Fruit fly (Drosophila melanogaster) whole organism, wandering third instar larva: Measurements from ENCODE around the gene CG10405.

Experiments used
- Abd-B ChIP-seq: fragments of >200 bp; optimal IDR thresholded peaks from 2 replicates; lab custom pipeline; 2017; ENCODE audit warnings: missing biosample characterization, missing genetic modification characterization
- CG32264 ChIP-seq: fragments of 200-800 bp; sonication (Bioruptor generic); optimal IDR thresholded peaks from 2 replicates; lab custom pipeline; 2016; ENCODE audit warnings: missing biosample characterization, missing genetic modification characterization
- CG9705 ChIP-seq: fragments of 200-800 bp; sonication (Bioruptor generic); optimal IDR thresholded peaks from 2 replicates; lab custom pipeline; 2018; ENCODE audit warnings: missing biosample characterization, mild to moderate bottlenecking, missing genetic modification characterization
- CrebA ChIP-seq: fragments of 200-800 bp; sonication (Bioruptor generic); optimal IDR thresholded peaks from 2 replicates; lab custom pipeline; 2016; ENCODE audit warnings: missing biosample characterization, mild to moderate bottlenecking, missing genetic modification characterization, borderline replicate concordance
- Dfd ChIP-seq: fragments of >200 bp; optimal IDR thresholded peaks from 2 replicates; lab custom pipeline; 2017; ENCODE audit warnings: missing biosample characterization, missing genetic modification characterization
- Dif ChIP-seq: fragments of 200-275, 200-300 bp; sonication (Bioruptor generic); optimal IDR thresholded peaks from 2 replicates; lab custom pipeline; 2018; ENCODE audit warnings: missing biosample characterization, missing genetic modification characterization; ENCODE audit not compliant: partially characterized antibody
- HLH106 ChIP-seq: fragments of 200-800 bp; optimal IDR thresholded peaks from 3 replicates; lab custom pipeline; 2019; ENCODE audit warnings: missing biosample characterization, mild to moderate bottlenecking, missing genetic modification characterization, moderate library complexity
- Hnf4 ChIP-seq: fragments of 200-800 bp; sonication (Bioruptor generic); optimal IDR thresholded peaks from 2 replicates; lab custom pipeline; 2016; ENCODE audit warnings: missing biosample characterization, mild to moderate bottlenecking, missing genetic modification characterization
- Hr78 ChIP-seq: fragments of >200 bp; optimal IDR thresholded peaks from 2 replicates; lab custom pipeline; 2017; ENCODE audit warnings: missing biosample characterization, missing genetic modification characterization
- Hr83 ChIP-seq: fragments of 200-300 bp; sonication (Bioruptor generic); optimal IDR thresholded peaks from 2 replicates; lab custom pipeline; 2016; ENCODE audit warnings: missing biosample characterization, mild to moderate bottlenecking, missing genetic modification characterization, moderate library complexity; ENCODE audit not compliant: poor library complexity, severe bottlenecking
- Jra ChIP-seq: sonication (Bioruptor generic); optimal IDR thresholded peaks from 2 replicates; lab custom pipeline; 2016; ENCODE audit warnings: missing biosample characterization, missing genetic modification characterization
- Mio ChIP-seq: sonication (Bioruptor generic); optimal IDR thresholded peaks from 2 replicates; lab custom pipeline; 2016; ENCODE audit warnings: missing biosample characterization, missing genetic modification characterization
- Myc ChIP-seq: fragments of >200 bp; optimal IDR thresholded peaks from 2 replicates; lab custom pipeline; 2017
- N ChIP-seq: fragments of >200 bp; optimal IDR thresholded peaks from 2 replicates; lab custom pipeline; 2018; ENCODE audit warnings: missing biosample characterization, missing external identifiers, missing genetic modification characterization
- Rel ChIP-seq, 2 experiments: fragments of 200-800 bp; sonication (Bioruptor generic) in 1 of 2; optimal IDR thresholded peaks; 2 replicates in 1 of 2; 3 replicates in 1 of 2; lab custom pipeline; 2016 to 2019; ENCODE audit warnings: mild to moderate bottlenecking in 2 of 2, missing biosample characterization in 2 of 2, missing genetic modification characterization in 2 of 2, moderate library complexity in 1 of 2
- Sp1 ChIP-seq: fragments of 200-800 bp; sonication (Bioruptor generic); optimal IDR thresholded peaks from 3 replicates; lab custom pipeline; 2019; ENCODE audit warnings: missing biosample characterization, mild to moderate bottlenecking, missing genetic modification characterization, moderate library complexity
- Vsx2 ChIP-seq: fragments of 200-300, 225-300 bp; sonication (Bioruptor generic); optimal IDR thresholded peaks from 2 replicates; lab custom pipeline; 2018; ENCODE audit warnings: missing biosample characterization, missing genetic modification characterization; ENCODE audit not compliant: partially characterized antibody
- br ChIP-seq: fragments of 200-800 bp; sonication (Bioruptor generic); optimal IDR thresholded peaks from 2 replicates; lab custom pipeline; 2016; ENCODE audit warnings: missing biosample characterization, missing genetic modification characterization
- brk ChIP-seq: fragments of 200-800 bp; sonication (Bioruptor generic); optimal IDR thresholded peaks from 2 replicates; lab custom pipeline; 2016; ENCODE audit warnings: missing biosample characterization, mild to moderate bottlenecking, missing genetic modification characterization
- dl ChIP-seq, 2 experiments: fragments of 175-275, 200-275 bp in 1 of 2; fragments of 200-275 bp in 1 of 2; sonication (Bioruptor generic); optimal IDR thresholded peaks; lab custom pipeline; 2018; ENCODE audit warnings: mild to moderate bottlenecking in 2 of 2, missing biosample characterization in 2 of 2, missing genetic modification characterization in 2 of 2, moderate library complexity in 2 of 2; ENCODE audit not compliant: partially characterized antibody in 2 of 2, insufficient read depth in 1 of 2
- dmrt93B ChIP-seq: fragments of 200-800 bp; sonication (Bioruptor generic); optimal IDR thresholded peaks from 2 replicates; lab custom pipeline; 2018; ENCODE audit warnings: missing biosample characterization, mild to moderate bottlenecking, missing genetic modification characterization
- dsf ChIP-seq: sonication (Bioruptor generic); optimal IDR thresholded peaks from 2 replicates; lab custom pipeline; 2016; ENCODE audit warnings: missing biosample characterization, missing genetic modification characterization, borderline replicate concordance
- ey ChIP-seq: fragments of 200-800 bp; sonication (Bioruptor generic); optimal IDR thresholded peaks from 2 replicates; lab custom pipeline; 2016; ENCODE audit warnings: missing biosample characterization, missing genetic modification characterization
- foxo ChIP-seq, 2 experiments: fragments of 200-800 bp; sonication (Bioruptor generic); optimal IDR thresholded peaks; 2 replicates in 1 of 2; 3 replicates in 1 of 2; lab custom pipeline; 2016 to 2017; ENCODE audit warnings: missing biosample characterization in 2 of 2, missing genetic modification characterization in 2 of 2
- fru ChIP-seq: fragments of 200-800 bp; sonication (Bioruptor generic); optimal IDR thresholded peaks from 3 replicates; lab custom pipeline; 2016; ENCODE audit warnings: missing biosample characterization, mild to moderate bottlenecking, missing genetic modification characterization
- lola ChIP-seq: fragments of >200 bp; optimal IDR thresholded peaks from 2 replicates; lab custom pipeline; 2017; ENCODE audit warnings: missing biosample characterization, missing genetic modification characterization
- psq ChIP-seq: fragments of 200-800 bp; sonication (Bioruptor generic); optimal IDR thresholded peaks from 3 replicates; lab custom pipeline; 2017; ENCODE audit warnings: missing biosample characterization, mild to moderate bottlenecking, missing genetic modification characterization, moderate library complexity
- rgr ChIP-seq: fragments of 200-800 bp; sonication (Bioruptor generic); optimal IDR thresholded peaks from 3 replicates; lab custom pipeline; 2016; ENCODE audit warnings: missing biosample characterization, mild to moderate bottlenecking, missing genetic modification characterization
- sv ChIP-seq: fragments of 200-800 bp; sonication (Bioruptor generic); optimal IDR thresholded peaks from 3 replicates; lab custom pipeline; 2016; ENCODE audit warnings: missing biosample characterization, missing genetic modification characterization
- tai ChIP-seq: sonication (Bioruptor generic); optimal IDR thresholded peaks from 2 replicates; lab custom pipeline; 2016; ENCODE audit warnings: missing biosample characterization, missing genetic modification characterization
- usp ChIP-seq: fragments of >200 bp; optimal IDR thresholded peaks from 2 replicates; lab custom pipeline; 2017; ENCODE audit warnings: missing biosample characterization, missing genetic modification characterization
- woc ChIP-seq: sonication (Bioruptor generic); optimal IDR thresholded peaks from 2 replicates; lab custom pipeline; 2016; ENCODE audit warnings: missing biosample characterization, mild to moderate bottlenecking, missing genetic modification characterization

CG10405 gene

DNA sequence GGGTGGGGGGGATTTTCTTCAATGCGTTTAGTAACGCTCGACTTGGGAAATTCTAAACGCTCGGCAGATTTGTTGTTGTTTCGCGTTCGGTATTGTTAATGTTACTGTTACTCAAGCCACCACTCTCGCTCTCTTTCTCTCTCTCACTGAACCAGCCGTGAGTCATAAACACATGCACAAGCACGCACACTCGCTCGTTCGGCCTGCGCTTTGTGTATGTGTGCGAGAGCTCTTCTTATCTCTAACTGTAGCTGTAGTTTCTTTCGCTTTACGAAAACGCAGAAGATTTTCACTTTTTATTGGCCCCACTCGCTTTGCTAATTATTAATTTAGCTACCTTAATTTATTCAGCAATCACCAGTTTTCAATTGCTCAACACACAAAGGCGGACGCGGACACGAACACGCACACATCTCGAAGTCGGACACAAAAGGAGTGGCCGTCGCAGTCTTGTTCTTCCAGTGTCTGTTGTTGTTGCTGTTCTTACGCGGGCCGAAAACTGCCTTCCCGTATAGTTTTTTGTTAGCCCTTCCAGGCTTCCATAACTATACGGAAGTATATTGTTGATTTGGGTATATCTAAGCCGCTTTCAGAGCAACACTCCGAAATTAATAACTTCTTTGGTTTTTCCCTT is 1.2 kb upstream of the CG10405 start:
- TF ChIP-seq Dif (peak; percentile 67), Mio (no peak), psq (GFP tag; lab: Kevin White, UChicago) (peak; percentile 15), fru (GFP tag; lab: Kevin White, UChicago) (no peak), N (GFP tag; lab: Kevin White, UChicago) (peak; percentile 36), dmrt93B (GFP tag; lab: Kevin White, UChicago) (no peak), ey (no peak), Jra (GFP tag; lab: Kevin White, UChicago) (peak; percentile 90), CG9705 (GFP tag; lab: Kevin White, UChicago) (no peak), usp (no peak), CrebA (GFP tag; lab: Kevin White, UChicago) (no peak), brk (GFP tag; lab: Kevin White, UChicago) (no peak), tai (no peak), Rel (GFP tag; optimal IDR thresholded peaks at IDR 0.05; lab: Kevin White, UChicago) (no peak), Rel (tag; optimal IDR thresholded peaks at IDR 0.05; lab: Kevin White, UChicago) (peak; percentile 52), dl (GFP tag; optimal IDR thresholded peaks at IDR 0.05; lab: Kevin White, UChicago; ENCODE audit: insufficient read depth in 1 of 2, partially characterized antibody in 2 of 2) (peak; percentile 13 to 50), Myc (lab: Kevin White, UChicago) (no peak), HLH106 (tag; lab: Kevin White, UChicago) (no peak)

DNA sequence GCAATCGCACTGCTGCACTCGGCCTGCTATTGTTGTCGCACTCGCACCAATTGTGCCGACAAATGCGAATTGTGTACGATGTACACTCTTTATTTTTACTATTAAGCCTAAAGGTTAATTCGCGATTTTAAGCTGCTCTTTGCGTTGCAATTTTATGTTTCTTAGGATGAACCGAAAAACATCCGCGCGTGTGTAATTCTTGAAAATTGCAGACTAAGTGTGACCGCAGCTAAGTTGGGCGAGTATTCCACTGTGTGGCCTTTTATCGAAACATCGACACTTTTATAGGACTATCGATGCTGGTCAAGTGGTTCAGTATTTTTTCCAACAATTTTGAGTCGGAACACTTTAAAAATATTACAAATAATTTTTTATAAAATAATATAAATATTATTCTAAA is 695 bp upstream of the CG10405 start, which contains the start of gene Pak3:
Pak3 (minus strand) TSS at position 225 of the 400 bp plus-strand sequence.
- no peak for TF ChIP-seq tai
- no peak for TF ChIP-seq Dfd (GFP tag; lab: Kevin White, UChicago)
- no peak for TF ChIP-seq N (GFP tag; lab: Kevin White, UChicago)
- TF ChIP-seq dl (GFP tag; optimal IDR thresholded peaks at IDR 0.05; lab: Kevin White, UChicago; ENCODE audit: insufficient read depth in 1 of 2, partially characterized antibody in 2 of 2), result no peak
- no peak for TF ChIP-seq sv
- TF ChIP-seq brk (GFP tag; lab: Kevin White, UChicago), result no peak
- TF ChIP-seq foxo (GFP tag; optimal IDR thresholded peaks at IDR 0.05; lab: Kevin White, UChicago), result no peak
- TF ChIP-seq lola (GFP tag; lab: Kevin White, UChicago), result no peak
- no peak for TF ChIP-seq Sp1 (GFP tag; lab: Kevin White, UChicago)
- no peak for TF ChIP-seq Mio
- no peak for TF ChIP-seq fru (GFP tag; lab: Kevin White, UChicago)
- no peak for TF ChIP-seq br (GFP tag; lab: Kevin White, UChicago)
- TF ChIP-seq Abd-B (GFP tag; lab: Kevin White, UChicago), result no peak
- TF ChIP-seq Vsx2 (GFP tag; lab: Kevin White, UChicago), result peak; percentile 48
- TF ChIP-seq Rel (GFP tag; optimal IDR thresholded peaks at IDR 0.05; lab: Kevin White, UChicago), result no peak
- peak; percentile 8 for TF ChIP-seq Rel (tag; optimal IDR thresholded peaks at IDR 0.05; lab: Kevin White, UChicago)
- TF ChIP-seq woc, result no peak
- TF ChIP-seq Hnf4 (GFP tag; lab: Kevin White, UChicago), result no peak
- peak; percentile 58 for TF ChIP-seq Hr83
- TF ChIP-seq rgr (GFP tag; lab: Kevin White, UChicago), result no peak
- TF ChIP-seq dsf (GFP tag; lab: Kevin White, UChicago), result no peak
- no peak for TF ChIP-seq CrebA (GFP tag; lab: Kevin White, UChicago)

DNA sequence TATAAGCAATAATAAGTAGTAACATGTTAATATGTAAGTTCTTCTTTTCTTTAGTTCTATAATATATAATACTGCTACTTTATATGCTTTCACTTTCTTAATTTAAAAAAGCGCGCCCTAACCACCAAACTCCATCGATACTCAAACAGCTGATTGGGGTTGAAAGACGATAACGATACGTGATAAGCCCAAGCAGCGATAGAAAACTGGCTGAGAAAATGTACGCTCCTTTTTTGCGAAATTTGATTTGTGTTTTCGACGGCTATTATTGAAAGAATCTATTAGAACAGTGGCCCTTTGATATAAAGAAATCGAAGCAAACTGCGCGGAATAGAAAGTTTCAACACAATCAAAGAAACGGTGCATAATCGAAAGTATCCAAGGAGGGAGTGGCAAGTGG is 1.6 kb downstream of the CG10405 start, which contains the start of gene CG14883:
CG14883 (plus strand) TSS at position 178 of the 400 bp plus-strand sequence.
- TF ChIP-seq Abd-B (GFP tag; lab: Kevin White, UChicago), result no peak
- TF ChIP-seq rgr (GFP tag; lab: Kevin White, UChicago), result no peak
- TF ChIP-seq CG9705 (GFP tag; lab: Kevin White, UChicago), result no peak
- no peak for TF ChIP-seq Myc (lab: Kevin White, UChicago)
- no peak for TF ChIP-seq ey
- no peak for TF ChIP-seq Dfd (GFP tag; lab: Kevin White, UChicago)
- TF ChIP-seq foxo (GFP tag; optimal IDR thresholded peaks at IDR 0.05; lab: Kevin White, UChicago), result no peak
- no peak for TF ChIP-seq woc
- TF ChIP-seq Hr83, result no peak
- no peak for TF ChIP-seq Hr78 (GFP tag; lab: Kevin White, UChicago)

DNA sequence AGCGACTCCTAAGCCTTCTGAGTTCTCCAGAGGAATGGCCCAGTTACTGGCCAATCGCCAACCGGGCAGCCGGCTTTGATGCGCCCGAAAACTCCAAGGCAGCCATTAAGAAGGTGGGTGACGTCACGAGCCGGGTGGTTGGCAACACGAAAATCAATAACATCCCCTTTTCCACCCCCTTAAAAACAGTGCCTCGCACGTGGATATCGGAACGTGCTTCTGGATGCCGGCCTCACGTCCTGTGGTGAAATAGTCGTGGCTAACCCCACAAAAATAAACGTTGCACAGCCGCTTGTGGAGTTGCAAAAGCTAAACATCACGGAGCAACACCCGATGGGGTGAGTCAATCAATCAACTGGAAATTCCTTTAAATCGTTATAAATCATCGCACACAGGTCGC is 2.3 kb downstream of the CG10405 start:
- TF ChIP-seq sv (no peak), CG32264 (GFP tag; lab: Kevin White, UChicago) (no peak), Hr83 (no peak), psq (GFP tag; lab: Kevin White, UChicago) (no peak), tai (no peak), woc (no peak), fru (GFP tag; lab: Kevin White, UChicago) (no peak), Vsx2 (GFP tag; lab: Kevin White, UChicago) (no peak)
